Worm (Caenorhabditis elegans): ENCODE measurements around the gene C50H2.7.

C50H2.7 gene

ce11 chrV:9962394-9962793 lies 39.8 kb downstream of the C50H2.7 start, which contains the start of gene madf-4:
TSS of gene madf-4 (minus strand) at chrV:9962494.
- TF ChIP-seq ceh-88 (GFP tag; IDR thresholded peaks at IDR 0.05), result no peak
- TF ChIP-seq nhr-71 (tag; optimal IDR thresholded peaks at IDR 0.05), result no peak
- TF ChIP-seq nhr-76 (tag; optimal IDR thresholded peaks at IDR 0.05), result no peak
- no peak for TF ChIP-seq elt-2 (tag; optimal IDR thresholded peaks at IDR 0.05)
- no peak for TF ChIP-seq nhr-84 (tag; optimal IDR thresholded peaks at IDR 0.05)
- TF ChIP-seq ceh-82 (tag; optimal IDR thresholded peaks at IDR 0.05), result no peak
- TF ChIP-seq C34B4.2 (tag; optimal IDR thresholded peaks at IDR 0.05), result no peak
- no peak for TF ChIP-seq rnt-1 (tag; optimal IDR thresholded peaks at IDR 0.05)
- no peak for TF ChIP-seq unc-86 (tag; optimal IDR thresholded peaks at IDR 0.05)
- no peak for TF ChIP-seq ets-5 (GFP tag; IDR thresholded peaks at IDR 0.05)

- TF ChIP-seq C16A3.4 (tag; optimal IDR thresholded peaks at IDR 0.05) (no peak), nhr-85 (tag) (peak; percentile 81), hlh-17 (GFP tag; optimal IDR thresholded peaks at IDR 0.05; ENCODE audit: borderline replicate concordance) (no peak), efl-1 (optimal IDR thresholded peaks at IDR 0.05) (no peak), efl-1 (GFP tag; optimal IDR thresholded peaks at IDR 0.05 in 1 of 2) (peak in 1 of 2 experiments; percentile 3), lin-14 (GFP tag; optimal IDR thresholded peaks at IDR 0.05) (peak; percentile 64)
Observed at ce11 chrV:9962916-9963315, 40.3 kb downstream of the C50H2.7 start.

ce11 chrV:9964152-9964785 lies 41.7 kb downstream of the C50H2.7 start:
- TF ChIP-seq hlh-4 (tag; optimal IDR thresholded peaks at IDR 0.05) (no peak), nhr-19 (GFP tag; conservative IDR thresholded peaks at IDR 0.05) (no peak), lin-15B (tag; optimal IDR thresholded peaks at IDR 0.05) (no peak), lin-14 (GFP tag; optimal IDR thresholded peaks at IDR 0.05) (peak; percentile 54), nhr-47 (tag; optimal IDR thresholded peaks at IDR 0.05) (peak; percentile 1), sox-4 (tag; optimal IDR thresholded peaks at IDR 0.05) (no peak), fkh-8 (tag; optimal IDR thresholded peaks at IDR 0.05) (peak; percentile 50), efl-1 (optimal IDR thresholded peaks at IDR 0.05) (no peak), efl-1 (GFP tag; optimal IDR thresholded peaks at IDR 0.05 in 1 of 2) (peak in 1 of 2 experiments; percentile 88), dsc-1 (tag; optimal IDR thresholded peaks at IDR 0.05) (peak; percentile 32), ztf-4 (tag; optimal IDR thresholded peaks at IDR 0.05) (no peak)

- TF ChIP-seq fkh-8 (tag; optimal IDR thresholded peaks at IDR 0.05) (peak; percentile 33), lin-14 (GFP tag; optimal IDR thresholded peaks at IDR 0.05) (peak; percentile 21), aly-2 (tag; optimal IDR thresholded peaks at IDR 0.05) (no peak)
Observed at ce11 chrV:9965891-9966290, 43.3 kb downstream of the C50H2.7 start.

ce11 chrV:9970119-9970518 lies 47.5 kb downstream of the C50H2.7 start:
- peak; percentile 72 for TF ChIP-seq swsn-7 (tag; optimal IDR thresholded peaks at IDR 0.05)
- TF ChIP-seq isw-1 (GFP tag; IDR thresholded peaks at IDR 0.05), result no peak
- peak; percentile 76 for TF ChIP-seq lin-14 (GFP tag; optimal IDR thresholded peaks at IDR 0.05)
- TF ChIP-seq pqm-1 (tag; optimal IDR thresholded peaks at IDR 0.05), result no peak
- TF ChIP-seq ama-1 (optimal IDR thresholded peaks at IDR 0.05), result no peak
- no peak for TF ChIP-seq lin-13 (GFP tag; optimal IDR thresholded peaks at IDR 0.05)
- TF ChIP-seq nhr-85 (tag), result no peak
- TF ChIP-seq nhr-28 (tag; optimal IDR thresholded peaks at IDR 0.05), result no peak
- TF ChIP-seq nhr-77 (tag; optimal IDR thresholded peaks at IDR 0.05), result peak; percentile 65
- no peak for TF ChIP-seq tlp-1 (tag; optimal IDR thresholded peaks at IDR 0.05)
- peak; percentile 72 for TF ChIP-seq mep-1 (tag; optimal IDR thresholded peaks at IDR 0.05)
- TF ChIP-seq nhr-19 (GFP tag; conservative IDR thresholded peaks at IDR 0.05), result peak; percentile 64
- peak; percentile 2 for TF ChIP-seq irx-1 (tag; optimal IDR thresholded peaks at IDR 0.05)
- TF ChIP-seq snu-23 (GFP tag; optimal IDR thresholded peaks at IDR 0.05), result peak; percentile 81
- TF ChIP-seq nhr-20 (tag; optimal IDR thresholded peaks at IDR 0.05), result peak; percentile 72
- no peak for TF ChIP-seq blmp-1 (tag; optimal IDR thresholded peaks at IDR 0.05)
- TF ChIP-seq snpc-4 (tag; optimal IDR thresholded peaks at IDR 0.05), result peak; percentile 10
- TF ChIP-seq ceh-88 (GFP tag; IDR thresholded peaks at IDR 0.05), result 0 out of 2 replicates have a peak, but pooled peaks have one; percentile 44
- TF ChIP-seq nhr-11 (tag; optimal IDR thresholded peaks at IDR 0.05), result no peak
- no peak for TF ChIP-seq ztf-4 (tag; optimal IDR thresholded peaks at IDR 0.05)
- peak; percentile 55 for TF ChIP-seq unc-86 (tag; optimal IDR thresholded peaks at IDR 0.05)
- no peak for TF ChIP-seq nhr-76 (tag; optimal IDR thresholded peaks at IDR 0.05)
- peak; percentile 54 for TF ChIP-seq C16A3.4 (tag; optimal IDR thresholded peaks at IDR 0.05)
- peak; percentile 24 for TF ChIP-seq ceh-63 (GFP tag; optimal IDR thresholded peaks at IDR 0.05)
- no peak for TF ChIP-seq efl-3 (GFP tag; optimal IDR thresholded peaks at IDR 0.05)
- no peak for TF ChIP-seq egl-27 (tag; optimal IDR thresholded peaks at IDR 0.05)
- peak; percentile 45 to 74 for TF ChIP-seq lin-35 (GFP tag; optimal IDR thresholded peaks at IDR 0.05)
- TF ChIP-seq dsc-1 (tag; optimal IDR thresholded peaks at IDR 0.05), result peak; percentile 63

All from whole organism, L1 larva.